Fruit fly (Drosophila melanogaster): Measurements from ENCODE around the gene kis.

Gene kis

dm6 chr2L:250507-251215 is at the start of gene kis:
kis (minus strand) TSS chr2L:250823.
- peak; percentile 24 for TF ChIP-seq noc (tag; optimal IDR thresholded peaks at IDR 0.05)

DNA sequence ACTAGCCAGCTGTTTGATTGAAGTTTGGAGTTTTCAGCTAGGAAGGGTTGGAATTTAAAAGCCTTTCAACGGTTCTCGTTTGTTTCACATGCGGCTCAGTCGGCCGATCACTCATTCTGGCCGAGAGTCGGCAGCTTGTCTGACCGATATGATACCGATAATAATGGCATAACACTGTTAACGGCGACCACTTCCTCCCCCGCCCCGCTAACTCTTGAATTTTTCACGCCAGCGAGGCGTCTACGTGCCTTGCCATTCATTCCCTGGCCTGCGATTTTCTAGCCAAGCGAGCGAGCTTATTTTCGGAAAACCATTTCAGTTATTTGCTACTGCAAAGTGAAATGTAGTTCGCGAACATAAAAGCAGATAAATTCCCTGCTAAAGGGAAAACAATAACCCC is 49.4 kb upstream of the kis start:
- no peak for TF ChIP-seq noc (tag; optimal IDR thresholded peaks at IDR 0.05)

- no peak for TF ChIP-seq noc (tag; optimal IDR thresholded peaks at IDR 0.05)
Measured at dm6 chr2L:299038-299437, 48.4 kb upstream of the kis start.

dm6 chr2L:298285-298644 is 47.6 kb upstream of the kis start:
- TF ChIP-seq noc (tag; optimal IDR thresholded peaks at IDR 0.05) = no peak

dm6 chr2L:297480-298284 is 47.1 kb upstream of the kis start, which contains the start of gene Pi3K21B:
Pi3K21B (plus strand) TSS chr2L:297880.
- TF ChIP-seq noc (tag; optimal IDR thresholded peaks at IDR 0.05) = peak; percentile 90

dm6 chr2L:294452-295362 is 44.1 kb upstream of the kis start, which contains the start of the genes U2af38 and Stip1:
U2af38 (minus strand) TSS chr2L:294681.
Stip1 (plus strand) TSS chr2L:295122.
- TF ChIP-seq noc (tag; optimal IDR thresholded peaks at IDR 0.05) = no peak

dm6 chr2L:292301-292700 is 41.7 kb upstream of the kis start, which contains the start of gene CG11562:
CG11562 (plus strand) TSS chr2L:292419.
- no peak for TF ChIP-seq noc (tag; optimal IDR thresholded peaks at IDR 0.05)

- TF ChIP-seq noc (tag; optimal IDR thresholded peaks at IDR 0.05) = no peak
Measured at dm6 chr2L:291657-292056, 41.0 kb upstream of the kis start, which contains the start of gene CG3625. CG3625 (minus strand) TSS chr2L:291795.

dm6 chr2L:290949-291348 is 40.3 kb upstream of the kis start:
- no peak for TF ChIP-seq noc (tag; optimal IDR thresholded peaks at IDR 0.05)

DNA sequence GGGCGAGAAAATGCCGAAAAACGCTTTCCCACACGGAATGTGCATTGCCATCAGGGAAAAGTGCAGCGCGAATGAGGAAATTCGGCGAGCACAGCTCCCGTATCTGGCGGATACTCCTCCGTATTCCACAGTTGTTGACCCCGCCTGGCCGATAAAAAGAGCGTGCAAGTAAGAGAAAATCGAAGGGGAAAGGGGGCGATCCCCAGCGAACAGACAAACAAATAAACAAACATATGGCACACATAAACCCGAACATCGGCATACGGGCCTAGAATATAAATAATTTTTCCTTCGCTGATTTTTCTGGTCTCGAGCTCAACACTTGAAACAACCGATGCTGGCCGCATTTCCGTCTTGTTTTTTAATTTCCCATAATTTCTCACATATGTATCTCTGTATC is 39.8 kb upstream of the kis start:
- no peak for TF ChIP-seq noc (tag; optimal IDR thresholded peaks at IDR 0.05)

DNA sequence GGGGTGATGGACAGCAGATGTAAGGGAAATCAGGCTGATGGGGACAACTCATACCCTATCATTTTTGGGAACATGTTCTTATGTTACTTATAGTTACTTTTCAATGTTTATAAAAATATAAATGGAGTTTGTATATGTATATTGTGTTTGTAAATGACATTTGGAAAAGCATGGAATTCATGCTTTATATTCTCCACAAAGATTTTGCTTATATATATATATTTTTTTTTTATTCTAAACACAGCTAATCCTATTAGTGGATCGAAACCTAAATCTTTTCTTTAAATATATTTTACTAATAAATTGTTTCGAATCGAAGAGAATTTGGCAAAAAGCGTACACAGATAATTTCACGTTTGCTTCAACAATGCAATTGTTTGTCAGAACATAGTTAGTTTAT is 38.4 kb upstream of the kis start, which contains the start of gene Amnionless:
Gene Amnionless, minus strand, starts transcription at position 101 of the 400 bp plus-strand sequence.
- no peak for TF ChIP-seq noc (tag; optimal IDR thresholded peaks at IDR 0.05)

- peak; percentile 82 for TF ChIP-seq noc (tag; optimal IDR thresholded peaks at IDR 0.05)
Measured at dm6 chr2L:286421-286820, 35.8 kb upstream of the kis start.

DNA sequence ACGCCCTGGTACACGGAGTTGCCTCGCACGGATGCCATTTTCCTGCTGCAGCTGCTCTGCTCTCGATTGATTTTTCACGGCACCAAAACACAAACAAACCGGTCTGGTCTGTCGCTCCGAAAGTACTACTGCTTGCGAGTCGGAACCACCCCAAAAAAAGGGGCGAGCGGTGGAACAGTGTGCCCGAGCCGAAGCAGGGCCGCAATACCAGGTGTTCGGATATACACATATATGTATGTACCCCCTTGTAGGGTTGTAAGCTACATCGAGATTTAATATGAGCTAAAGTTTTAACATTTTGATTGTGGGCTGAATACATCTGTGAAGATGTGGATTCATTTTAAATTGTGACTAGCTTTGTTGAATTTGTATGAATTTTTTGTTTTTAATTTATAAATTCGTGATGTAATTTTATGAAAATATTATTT is 35.0 kb upstream of the kis start:
- peak; percentile 59 for TF ChIP-seq noc (tag; optimal IDR thresholded peaks at IDR 0.05)

DNA sequence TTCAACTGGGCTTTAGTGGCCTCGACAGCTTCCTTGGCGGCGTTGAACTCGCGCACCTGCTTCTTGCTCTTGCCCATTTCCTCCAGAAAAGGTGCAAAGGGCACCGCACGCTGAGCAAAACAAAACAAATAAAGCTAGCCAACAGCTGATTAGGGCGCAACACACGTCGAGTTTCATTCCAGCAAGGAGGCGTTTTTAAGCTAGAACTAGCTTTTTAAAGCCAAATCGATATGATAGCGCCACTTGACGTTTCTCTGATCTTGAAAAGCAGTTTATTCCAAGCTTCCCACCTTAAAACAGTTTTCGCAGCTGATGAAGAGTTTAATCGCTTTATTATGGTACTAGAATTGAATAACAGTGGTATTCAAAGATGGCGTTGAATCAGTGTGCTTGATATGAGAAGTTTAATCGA is 32.5 kb upstream of the kis start, which contains the start of gene CG11601:
Gene CG11601, minus strand, starts transcription at position 199 of the 412 bp plus-strand sequence.
- no peak for TF ChIP-seq noc (tag; optimal IDR thresholded peaks at IDR 0.05)

DNA sequence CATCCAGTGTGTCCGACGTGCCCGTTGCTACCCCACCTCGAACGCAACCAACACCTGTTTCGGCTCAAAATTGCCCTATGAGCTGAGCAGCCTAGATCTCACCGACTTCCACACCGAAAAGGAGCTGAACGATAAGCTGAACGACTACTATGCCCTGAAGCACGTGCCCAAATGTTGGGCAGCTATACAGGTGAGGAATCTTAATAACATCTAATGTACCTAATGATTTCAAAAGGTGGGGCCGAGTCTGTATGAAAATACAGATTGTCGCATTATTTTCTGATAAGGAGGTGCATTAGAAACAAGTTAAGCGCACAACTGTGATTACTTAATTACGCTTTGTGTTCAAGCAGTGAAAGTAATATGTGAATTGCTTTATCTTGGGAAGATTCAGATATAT is 27.5 kb upstream of the kis start, which contains the start of gene CG17078:
Gene CG17078, minus strand, starts transcription at position 101 of the 400 bp plus-strand sequence.
- no peak for TF ChIP-seq noc (tag; optimal IDR thresholded peaks at IDR 0.05)
